Worm (Caenorhabditis elegans) whole organism, L3 larva: Measurements from ENCODE around the gene col-87.

Source experiments
- R02D3.7 ChIP-seq: fragments of 150-350 bp; optimal IDR thresholded peaks from 2 replicates; lab custom pipeline; 2014; ENCODE audit warnings: missing biosample characterization, missing genetic modification characterization
- aly-2 ChIP-seq: fragments of 150-350 bp; optimal IDR thresholded peaks from 2 replicates; lab custom pipeline; 2014; ENCODE audit warnings: missing biosample characterization, missing genetic modification characterization
- ama-1 ChIP-seq: fragments of 150-350 bp; optimal IDR thresholded peaks from 2 replicates; lab custom pipeline; 2018
- ceh-16 ChIP-seq: sonication (generic microtip); optimal IDR thresholded peaks from 2 replicates; lab custom pipeline; 2017; ENCODE audit warnings: missing biosample characterization, missing genetic modification characterization
- ceh-28 ChIP-seq: fragments of 150-350 bp; optimal IDR thresholded peaks from 2 replicates; lab custom pipeline; 2014; ENCODE audit warnings: missing biosample characterization, missing genetic modification reagents, missing genetic modification characterization
- ceh-82 ChIP-seq: fragments of 150-350 bp; optimal IDR thresholded peaks from 2 replicates; lab custom pipeline; 2014; ENCODE audit warnings: missing biosample characterization, missing genetic modification characterization
- egl-5 ChIP-seq: fragments of 150-350 bp; optimal IDR thresholded peaks from 2 replicates; lab custom pipeline; 2017; ENCODE audit warnings: missing biosample characterization, missing genetic modification reagents, missing genetic modification characterization, inconsistent platforms
- elt-1 ChIP-seq: fragments of 150-350 bp; optimal IDR thresholded peaks from 2 replicates; lab custom pipeline; 2014; ENCODE audit warnings: missing biosample characterization, missing genetic modification characterization
- elt-3 ChIP-seq, 3 experiments: fragments of 150-350 bp in 1 of 3; sonication (generic microtip) in 2 of 3; optimal IDR thresholded peaks; 2 replicates in 2 of 3; 4 replicates in 1 of 3; lab custom pipeline; 2014 to 2017; ENCODE audit warnings: missing biosample characterization in 3 of 3, missing genetic modification characterization in 3 of 3
- eor-1 ChIP-seq, 2 experiments: fragments of 150-350 bp; optimal IDR thresholded peaks; 2 replicates each; lab custom pipeline; 2014 to 2018; ENCODE audit warnings: missing biosample characterization in 2 of 2, missing genetic modification characterization in 2 of 2
- fkh-10 ChIP-seq: sonication (generic microtip); optimal IDR thresholded peaks from 2 replicates; lab custom pipeline; 2017; ENCODE audit warnings: missing biosample characterization, missing genetic modification reagents, missing genetic modification characterization
- hmg-11 ChIP-seq: sonication (generic microtip); optimal IDR thresholded peaks from 2 replicates; lab custom pipeline; 2016; ENCODE audit warnings: missing genetic modification characterization, missing compliant biosample characterization
- jun-1 ChIP-seq: fragments of 150-350 bp; optimal IDR thresholded peaks from 2 replicates; lab custom pipeline; 2014; ENCODE audit warnings: missing biosample characterization, missing genetic modification reagents, missing genetic modification characterization
- lin-15B ChIP-seq: fragments of 150-350 bp; optimal IDR thresholded peaks from 2 replicates; lab custom pipeline; 2014; ENCODE audit warnings: missing biosample characterization, missing genetic modification characterization
- lin-39 ChIP-seq: fragments of 150-350 bp; optimal IDR thresholded peaks from 2 replicates; lab custom pipeline; 2018; ENCODE audit warnings: missing biosample characterization, missing genetic modification reagents, missing genetic modification characterization
- lsy-12 ChIP-seq: sonication (generic microtip); optimal IDR thresholded peaks from 2 replicates; lab custom pipeline; 2016; ENCODE audit warnings: mild to moderate bottlenecking, missing genetic modification characterization, missing compliant biosample characterization
- mdl-1 ChIP-seq: fragments of 150-350 bp; optimal IDR thresholded peaks from 2 replicates; lab custom pipeline; 2014; ENCODE audit warnings: missing biosample characterization, missing genetic modification characterization
- nfya-1 ChIP-seq: sonication (generic microtip); optimal IDR thresholded peaks from 2 replicates; lab custom pipeline; 2017; ENCODE audit warnings: missing genetic modification characterization, mild to moderate bottlenecking, missing compliant biosample characterization, antibody characterized with exemption, moderate library complexity; ENCODE audit not compliant: insufficient read depth
- nhr-11 ChIP-seq: fragments of 150-350 bp; optimal IDR thresholded peaks from 2 replicates; lab custom pipeline; 2014; ENCODE audit warnings: missing biosample characterization, missing genetic modification characterization
- nhr-12 ChIP-seq: fragments of 150-350 bp; optimal IDR thresholded peaks from 2 replicates; lab custom pipeline; 2014; ENCODE audit warnings: missing biosample characterization, missing genetic modification characterization
- nhr-23 ChIP-seq: fragments of 150-350 bp; optimal IDR thresholded peaks from 2 replicates; lab custom pipeline; 2014; ENCODE audit warnings: missing biosample characterization, missing genetic modification reagents, missing genetic modification characterization
- nhr-237 ChIP-seq: fragments of 150-350 bp; optimal IDR thresholded peaks from 2 replicates; lab custom pipeline; 2014; ENCODE audit warnings: missing biosample characterization, missing genetic modification characterization
- nhr-25 ChIP-seq: sonication (generic microtip); optimal IDR thresholded peaks from 2 replicates; lab custom pipeline; 2017; ENCODE audit warnings: missing biosample characterization, missing genetic modification characterization
- nhr-28 ChIP-seq: fragments of 150-350 bp; optimal IDR thresholded peaks from 2 replicates; lab custom pipeline; 2014; ENCODE audit warnings: missing biosample characterization, missing genetic modification characterization
- nhr-76 ChIP-seq: fragments of 150-350 bp; sonication (generic microtip); optimal IDR thresholded peaks from 5 replicates; lab custom pipeline; 2014; ENCODE audit warnings: missing biosample characterization, missing genetic modification characterization
- pha-4 ChIP-seq: fragments of 150-350 bp; optimal IDR thresholded peaks from 2 replicates; lab custom pipeline; 2014; ENCODE audit warnings: missing biosample characterization, missing genetic modification reagents, missing genetic modification characterization
- pqm-1 ChIP-seq: fragments of 150-350 bp; optimal IDR thresholded peaks from 2 replicates; lab custom pipeline; 2017; ENCODE audit warnings: missing biosample characterization, missing genetic modification characterization, inconsistent platforms
- sea-2 ChIP-seq: fragments of 150-350 bp; sonication (generic microtip); optimal IDR thresholded peaks from 4 replicates; lab custom pipeline; 2014; ENCODE audit warnings: missing biosample characterization, missing genetic modification reagents, missing genetic modification characterization
- snpc-4 ChIP-seq: fragments of 150-350 bp; optimal IDR thresholded peaks from 2 replicates; lab custom pipeline; 2014; ENCODE audit warnings: missing biosample characterization, missing genetic modification characterization
- tbx-2 ChIP-seq: sonication (generic microtip); optimal IDR thresholded peaks from 2 replicates; lab custom pipeline; 2016; ENCODE audit warnings: mild to moderate bottlenecking, missing genetic modification characterization, missing compliant biosample characterization
- unc-62 ChIP-seq: fragments of 150-350 bp; sonication (generic microtip); optimal IDR thresholded peaks from 4 replicates; lab custom pipeline; 2014; ENCODE audit warnings: missing biosample characterization, missing genetic modification reagents, missing genetic modification characterization
- ztf-11 ChIP-seq: fragments of 150-350 bp; optimal IDR thresholded peaks from 2 replicates; lab custom pipeline; 2014; ENCODE audit warnings: missing biosample characterization, missing genetic modification characterization
- ztf-4 ChIP-seq: fragments of 150-350 bp; optimal IDR thresholded peaks from 2 replicates; lab custom pipeline; 2014; ENCODE audit warnings: missing biosample characterization, missing genetic modification characterization

col-87 gene

DNA sequence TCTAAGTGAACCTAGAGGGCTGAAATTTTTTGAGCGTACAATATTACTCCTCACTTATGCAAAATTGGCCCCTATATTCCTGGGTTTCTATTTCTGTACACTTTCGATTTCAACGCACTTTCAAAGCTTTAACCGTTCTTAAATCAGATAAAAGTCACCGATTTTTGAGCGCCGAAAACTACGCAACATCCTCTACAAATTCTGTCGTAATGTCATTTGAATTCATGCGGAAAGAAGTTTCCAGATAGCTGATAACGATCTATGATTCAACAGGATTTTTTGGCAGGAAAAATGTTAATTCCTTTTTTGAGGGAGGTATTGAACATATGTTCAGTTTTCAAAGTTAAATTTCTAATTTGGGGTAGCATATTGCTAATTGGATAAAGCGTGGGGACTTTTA lies 18.4 kb upstream of the col-87 start:
- TF ChIP-seq R02D3.7 (tag; lab: Kevin White, UChicago) (no peak), elt-1 (tag; lab: Kevin White, UChicago) (peak; percentile 23), nhr-25 (tag; lab: Kevin White, UChicago) (peak; percentile 65)

- TF ChIP-seq fkh-10 (GFP tag; lab: Kevin White, UChicago) = no peak
- TF ChIP-seq nhr-25 (tag; lab: Kevin White, UChicago) = peak; percentile 72
- peak; percentile 44 for TF ChIP-seq ama-1 (lab: Kevin White, UChicago)
- TF ChIP-seq mdl-1 (tag; lab: Kevin White, UChicago) = no peak
- peak; percentile 56 for TF ChIP-seq nhr-23
Observed at ce11 chrII:14109184-14109664, 14.7 kb upstream of the col-87 start, which contains the start of gene cpg-7. cpg-7 (minus strand) TSS chrII:14109234.

- no peak for TF ChIP-seq ceh-16 (tag; lab: Kevin White, UChicago)
- no peak for TF ChIP-seq egl-5
- TF ChIP-seq ama-1 (lab: Kevin White, UChicago) = no peak
- no peak for TF ChIP-seq unc-62 (GFP tag; lab: Kevin White, UChicago)
- TF ChIP-seq, all 47 proteins: peak for 0
Observed at ce11 chrII:14106164-14106563, 11.7 kb upstream of the col-87 start.

ce11 chrII:14104470-14104869 lies 10.0 kb upstream of the col-87 start, which contains the start of gene gur-4:
gur-4 (plus strand) TSS chrII:14104770.
- TF ChIP-seq nhr-25 (tag; lab: Kevin White, UChicago) = no peak
- no peak for TF ChIP-seq ceh-28 (tag; lab: Kevin White, UChicago)
- TF ChIP-seq nhr-237 (tag; lab: Kevin White, UChicago) = no peak
- TF ChIP-seq lsy-12 (tag; lab: Kevin White, UChicago) = no peak
- TF ChIP-seq unc-62 (GFP tag; lab: Kevin White, UChicago) = no peak
- TF ChIP-seq eor-1 (tag; optimal IDR thresholded peaks at IDR 0.05; lab: Kevin White, UChicago) = no peak
- no peak for TF ChIP-seq nhr-11 (tag; lab: Kevin White, UChicago)
- TF ChIP-seq elt-3 (tag; optimal IDR thresholded peaks at IDR 0.05; lab: Kevin White, UChicago) = no peak
- no peak for TF ChIP-seq R02D3.7 (tag; lab: Kevin White, UChicago)
- no peak for TF ChIP-seq nhr-12 (tag; lab: Kevin White, UChicago)
- TF ChIP-seq ztf-11 (tag; lab: Kevin White, UChicago) = no peak
- TF ChIP-seq mdl-1 (tag; lab: Kevin White, UChicago) = no peak
- no peak for TF ChIP-seq ceh-82
- TF ChIP-seq lin-15B (tag; lab: Kevin White, UChicago) = no peak
- TF ChIP-seq ama-1 (lab: Kevin White, UChicago) = no peak
- no peak for TF ChIP-seq snpc-4
- no peak for TF ChIP-seq nfya-1
- no peak for TF ChIP-seq nhr-28
- TF ChIP-seq pqm-1 (tag; lab: Kevin White, UChicago) = no peak

- TF ChIP-seq nfya-1 = peak; percentile 34
- no peak for TF ChIP-seq nhr-11 (tag; lab: Kevin White, UChicago)
- TF ChIP-seq snpc-4 = no peak
- TF ChIP-seq ztf-4 (tag; lab: Kevin White, UChicago) = no peak
- no peak for TF ChIP-seq unc-62 (GFP tag; lab: Kevin White, UChicago)
- TF ChIP-seq hmg-11 (tag; lab: Kevin White, UChicago) = peak; percentile 18
- TF ChIP-seq lin-15B (tag; lab: Kevin White, UChicago) = no peak
- TF ChIP-seq tbx-2 (tag; lab: Kevin White, UChicago) = no peak
- TF ChIP-seq ceh-28 (tag; lab: Kevin White, UChicago) = peak; percentile 23
- no peak for TF ChIP-seq jun-1 (tag; lab: Kevin White, UChicago)
- no peak for TF ChIP-seq elt-3 (tag; optimal IDR thresholded peaks at IDR 0.05; lab: Kevin White, UChicago)
- TF ChIP-seq lin-39 (tag; lab: Kevin White, UChicago) = no peak
- TF ChIP-seq elt-1 (tag; lab: Kevin White, UChicago) = no peak
- no peak for TF ChIP-seq pha-4
- TF ChIP-seq sea-2 = no peak
- TF ChIP-seq nhr-76 (tag; lab: Kevin White, UChicago) = no peak
- TF ChIP-seq aly-2 (tag; lab: Kevin White, UChicago) = no peak
Observed at ce11 chrII:14102112-14102511, 7.6 kb upstream of the col-87 start.
